Fruit fly (Drosophila melanogaster) whole organism, embryonic: ENCODE data around the gene Sam-S.

ENCODE experiments used
- CG10209 ChIP-seq: fragments of 200-800 bp; sonication (Bioruptor generic); optimal IDR thresholded peaks from 3 replicates; lab custom pipeline; 2017; ENCODE audit warnings: missing biosample characterization, mild to moderate bottlenecking, missing genetic modification characterization, missing genetic modification reagents
- CG10321 ChIP-seq: fragments of 200-800 bp; sonication (Bioruptor generic); IDR thresholded peaks from 2 replicates; pipeline ENCODE4 v1.3.6; 2022; ENCODE audit warnings: missing biosample characterization, missing genetic modification characterization
- CG14860 ChIP-seq: fragments of 200-800 bp; sonication (Bioruptor generic); IDR thresholded peaks from 3 replicates; pipeline ENCODE4 v1.3.6; 2022; ENCODE audit warnings: missing biosample characterization, missing genetic modification characterization; ENCODE audit not compliant: partially characterized antibody
- CG15514 ChIP-seq: fragments of 200-800 bp; sonication (Bioruptor generic); optimal IDR thresholded peaks from 3 replicates; lab custom pipeline; 2017; ENCODE audit warnings: missing biosample characterization, missing genetic modification characterization, mild to moderate bottlenecking, moderate library complexity, missing genetic modification reagents
- CG16813 ChIP-seq: fragments of 200-800 bp; sonication (Bioruptor generic); IDR thresholded peaks from 3 replicates; pipeline ENCODE4 v1.3.6; 2022; ENCODE audit warnings: missing biosample characterization, missing genetic modification characterization; ENCODE audit not compliant: partially characterized antibody
- CG17385 ChIP-seq: fragments of 200-800 bp; sonication (Bioruptor generic); optimal IDR thresholded peaks from 3 replicates; lab custom pipeline; 2018; ENCODE audit warnings: missing biosample characterization, mild to moderate bottlenecking, missing genetic modification characterization
- CG18262 ChIP-seq: fragments of 200-800 bp; optimal IDR thresholded peaks from 3 replicates; lab custom pipeline; 2019; ENCODE audit warnings: missing biosample characterization, mild to moderate bottlenecking, missing genetic modification characterization, moderate library complexity
- CG18476 ChIP-seq: fragments of 200-800 bp; sonication (Bioruptor generic); optimal IDR thresholded peaks from 2 replicates; lab custom pipeline; 2016; ENCODE audit warnings: missing biosample characterization, mild to moderate bottlenecking, missing genetic modification characterization
- CG2712 ChIP-seq: fragments of 200-800 bp; optimal IDR thresholded peaks from 3 replicates; lab custom pipeline; 2019; ENCODE audit warnings: missing biosample characterization, mild to moderate bottlenecking, missing genetic modification characterization, moderate library complexity
- CG32767 ChIP-seq: fragments of 200-800 bp; sonication (Bioruptor generic); IDR thresholded peaks from 2 replicates; pipeline ENCODE4 v1.3.6; 2022; ENCODE audit warnings: missing biosample characterization, missing genetic modification characterization
- CG34224 ChIP-seq: fragments of 200-800 bp; sonication (Bioruptor generic); IDR thresholded peaks from 3 replicates; pipeline ENCODE4 v1.3.6; 2022; ENCODE audit warnings: missing biosample characterization, missing genetic modification characterization; ENCODE audit not compliant: partially characterized antibody
- CG4360 ChIP-seq: fragments of 200-800 bp; sonication (Bioruptor generic); IDR thresholded peaks from 2 replicates; pipeline ENCODE4 v1.3.6; 2022; ENCODE audit warnings: missing biosample characterization, missing genetic modification characterization
- CG6765 ChIP-seq: fragments of 200-800 bp; sonication (Bioruptor generic); optimal IDR thresholded peaks from 3 replicates; lab custom pipeline; 2017; ENCODE audit warnings: missing biosample characterization, mild to moderate bottlenecking, missing genetic modification characterization
- CG8281 ChIP-seq: fragments of 200-800 bp; sonication (Bioruptor generic); optimal IDR thresholded peaks from 2 replicates; lab custom pipeline; 2018; ENCODE audit warnings: missing biosample characterization, mild to moderate bottlenecking, missing genetic modification characterization, moderate library complexity
- CG9797 ChIP-seq: fragments of 200-800 bp; sonication (Bioruptor generic); optimal IDR thresholded peaks from 3 replicates; lab custom pipeline; 2018; ENCODE audit warnings: missing biosample characterization, mild to moderate bottlenecking, missing genetic modification characterization
- CG9932 ChIP-seq: fragments of 200-800 bp; sonication (Bioruptor generic); IDR thresholded peaks from 2 replicates; pipeline ENCODE4 v1.3.6; 2022; ENCODE audit warnings: missing biosample characterization, missing genetic modification characterization
- Dll ChIP-seq: fragments of 200-800 bp; sonication (Bioruptor generic); IDR thresholded peaks from 4 replicates; pipeline ENCODE4 v1.3.6; 2022; ENCODE audit warnings: missing biosample characterization, missing genetic modification characterization; ENCODE audit not compliant: partially characterized antibody
- Doc2 ChIP-seq: fragments of 200-800 bp; sonication (Bioruptor generic); IDR thresholded peaks from 2 replicates; pipeline ENCODE4 v1.3.6; 2022; ENCODE audit warnings: missing biosample characterization, missing genetic modification characterization
- Drgx ChIP-seq: fragments of 200-800 bp; sonication (Bioruptor generic); IDR thresholded peaks from 2 replicates; pipeline ENCODE4 v1.3.6; 2022; ENCODE audit warnings: missing biosample characterization, missing genetic modification characterization
- Hand ChIP-seq: fragments of 200-800 bp; sonication (Bioruptor generic); optimal IDR thresholded peaks from 2 replicates; lab custom pipeline; 2017; ENCODE audit warnings: mild to moderate bottlenecking, missing biosample characterization, missing genetic modification reagents, missing genetic modification characterization
- Meics ChIP-seq: fragments of 200-800 bp; sonication (Bioruptor generic); optimal IDR thresholded peaks from 2 replicates; lab custom pipeline; 2017; ENCODE audit warnings: missing biosample characterization, mild to moderate bottlenecking, missing genetic modification characterization
- NK7.1 ChIP-seq: fragments of 200-800 bp; sonication (Bioruptor generic); optimal IDR thresholded peaks from 3 replicates; lab custom pipeline; 2016; ENCODE audit warnings: missing biosample characterization, missing genetic modification characterization
- Opbp ChIP-seq: fragments of 200-800 bp; sonication (Bioruptor generic); IDR thresholded peaks from 3 replicates; pipeline ENCODE4 v1.3.6; 2022; ENCODE audit warnings: missing biosample characterization, missing genetic modification characterization; ENCODE audit not compliant: partially characterized antibody
- Poxn ChIP-seq: fragments of 200-800 bp; sonication (Bioruptor generic); IDR thresholded peaks from 2 replicates; pipeline ENCODE4 v1.3.6; 2022; ENCODE audit warnings: missing biosample characterization, missing genetic modification characterization
- Tbp ChIP-seq: fragments of >200 bp; optimal IDR thresholded peaks from 2 replicates; lab custom pipeline; 2018; ENCODE audit warnings: missing biosample characterization, missing genetic modification characterization
- al ChIP-seq: fragments of 200-800 bp; sonication (Bioruptor generic); IDR thresholded peaks from 2 replicates; pipeline ENCODE4 v1.3.6; 2022; ENCODE audit warnings: missing biosample characterization, missing genetic modification characterization
- amos ChIP-seq: fragments of 200-800 bp; sonication (Bioruptor generic); IDR thresholded peaks from 2 replicates; pipeline ENCODE4 v1.3.6; 2022; ENCODE audit warnings: missing biosample characterization, missing genetic modification characterization; ENCODE audit not compliant: partially characterized antibody
- ash1 ChIP-seq: fragments of 200-800 bp; sonication (Bioruptor generic); optimal IDR thresholded peaks from 2 replicates; lab custom pipeline; 2018; ENCODE audit warnings: missing biosample characterization, mild to moderate bottlenecking, missing genetic modification characterization
- ci ChIP-seq: fragments of 200-800 bp; sonication (Bioruptor generic); IDR thresholded peaks from 3 replicates; pipeline ENCODE4 v1.3.6; 2022; ENCODE audit warnings: missing biosample characterization, missing genetic modification characterization
- crol ChIP-seq: fragments of 200-800 bp; sonication (Bioruptor generic); IDR thresholded peaks from 2 replicates; pipeline ENCODE4 v1.3.6; 2022; ENCODE audit warnings: missing biosample characterization, missing genetic modification characterization
- cwo ChIP-seq: fragments of 200-800 bp; sonication (Bioruptor generic); optimal IDR thresholded peaks from 3 replicates; lab custom pipeline; 2017; ENCODE audit warnings: missing biosample characterization, missing genetic modification characterization, mild to moderate bottlenecking, moderate library complexity, missing genetic modification reagents
- danr ChIP-seq: fragments of 200-800 bp; sonication (Bioruptor generic); IDR thresholded peaks from 2 replicates; pipeline ENCODE4 v1.3.6; 2022; ENCODE audit warnings: missing biosample characterization, missing genetic modification characterization
- dysf ChIP-seq: fragments of 200-800 bp; sonication (Bioruptor generic); IDR thresholded peaks from 3 replicates; pipeline ENCODE4 v1.3.6; 2022; ENCODE audit warnings: missing biosample characterization, missing genetic modification characterization
- ewg ChIP-seq: fragments of 200-800 bp; sonication (Bioruptor generic); optimal IDR thresholded peaks from 3 replicates; lab custom pipeline; 2017; ENCODE audit warnings: mild to moderate bottlenecking, missing biosample characterization, missing genetic modification reagents, missing genetic modification characterization
- exex ChIP-seq: fragments of 200-800 bp; sonication (Bioruptor generic); optimal IDR thresholded peaks from 4 replicates; lab custom pipeline; 2018; ENCODE audit warnings: missing biosample characterization, mild to moderate bottlenecking, missing genetic modification characterization, moderate library complexity
- grn ChIP-seq: fragments of 200-800 bp; sonication (Bioruptor generic); optimal IDR thresholded peaks from 3 replicates; lab custom pipeline; 2017; ENCODE audit warnings: missing biosample characterization, missing genetic modification characterization
- knrl ChIP-seq: fragments of 200-800 bp; sonication (Bioruptor generic); IDR thresholded peaks from 3 replicates; pipeline ENCODE4 v1.3.6; 2022; ENCODE audit warnings: missing biosample characterization, missing genetic modification characterization; ENCODE audit not compliant: partially characterized antibody
- lab ChIP-seq: fragments of 200-800 bp; sonication (Bioruptor generic); optimal IDR thresholded peaks from 3 replicates; lab custom pipeline; 2017; ENCODE audit warnings: missing biosample characterization, missing genetic modification characterization, mild to moderate bottlenecking, moderate library complexity, missing genetic modification reagents
- mirr ChIP-seq: fragments of 200-800 bp; sonication (Bioruptor generic); optimal IDR thresholded peaks from 3 replicates; lab custom pipeline; 2018; ENCODE audit warnings: missing biosample characterization, mild to moderate bottlenecking, missing genetic modification characterization
- mld ChIP-seq: fragments of 200-800 bp; sonication (Bioruptor generic); IDR thresholded peaks from 3 replicates; pipeline ENCODE4 v1.3.6; 2022; ENCODE audit warnings: missing biosample characterization, missing genetic modification characterization; ENCODE audit not compliant: partially characterized antibody
- pb ChIP-seq: fragments of 200-800 bp; sonication (Bioruptor generic); optimal IDR thresholded peaks from 3 replicates; lab custom pipeline; 2016; ENCODE audit warnings: missing biosample characterization, missing genetic modification characterization
- pros ChIP-seq: fragments of 200-800 bp; sonication (Bioruptor generic); optimal IDR thresholded peaks from 3 replicates; lab custom pipeline; 2019; ENCODE audit warnings: missing biosample characterization, mild to moderate bottlenecking, missing genetic modification characterization, moderate library complexity
- sqz ChIP-seq: fragments of 200-800 bp; sonication (Bioruptor generic); optimal IDR thresholded peaks from 3 replicates; lab custom pipeline; 2018; ENCODE audit warnings: missing biosample characterization, mild to moderate bottlenecking, missing genetic modification characterization
- stwl ChIP-seq: fragments of 200-800 bp; sonication (Bioruptor generic); optimal IDR thresholded peaks from 3 replicates; lab custom pipeline; 2018; ENCODE audit warnings: missing biosample characterization, mild to moderate bottlenecking, missing genetic modification characterization, moderate library complexity
- sug ChIP-seq: fragments of 200-800 bp; optimal IDR thresholded peaks from 2 replicates; lab custom pipeline; 2019; ENCODE audit warnings: missing biosample characterization, mild to moderate bottlenecking, missing genetic modification characterization, moderate library complexity

The Sam-S gene

dm6 chr2L:69560-69959 lies 37.1 kb upstream of the Sam-S start (continued):
- TF ChIP-seq CG9932 (GFP tag; lab: Robert Waterston, UW) (no peak), CG8281 (tag; lab: Kevin White, UChicago) (no peak)

DNA sequence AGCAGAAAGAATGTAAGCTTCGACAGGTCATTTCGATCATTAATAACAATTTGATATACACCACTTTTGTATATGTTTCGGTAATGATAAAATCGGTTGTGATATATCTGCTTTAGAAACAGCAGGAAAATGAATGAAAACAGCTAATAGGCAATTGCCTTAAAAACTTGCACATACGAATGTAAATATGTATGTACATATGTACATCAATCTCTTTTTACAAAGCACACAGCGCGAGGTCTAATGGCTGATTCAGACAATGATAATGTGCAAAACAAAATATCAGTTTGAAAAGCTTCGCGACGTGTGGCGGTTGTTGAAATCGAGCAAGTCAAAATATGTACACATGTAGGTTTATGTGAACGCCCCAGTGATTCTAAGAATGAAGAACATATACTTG lies 35.2 kb upstream of the Sam-S start, which contains the start of gene galectin:
Gene galectin, plus strand, starts transcription at position 301 of the 400 bp plus-strand sequence.
- TF ChIP-seq exex (tag; lab: Kevin White, UChicago): peak; percentile 36
- no peak for TF ChIP-seq CG4360 (GFP tag; lab: Robert Waterston, UW)
- peak; percentile 27 for TF ChIP-seq lab (GFP tag; lab: Kevin White, UChicago)
- no peak for TF ChIP-seq CG17385 (GFP tag; lab: Kevin White, UChicago)
- TF ChIP-seq CG18476: no peak
- TF ChIP-seq crol (GFP tag; lab: Robert Waterston, UW): no peak
- no peak for TF ChIP-seq CG10209
- TF ChIP-seq CG34224 (GFP tag; lab: Robert Waterston, UW): no peak
- TF ChIP-seq dysf (GFP tag; lab: Robert Waterston, UW): no peak
- TF ChIP-seq CG14860: no peak
- TF ChIP-seq CG9797 (GFP tag; lab: Kevin White, UChicago): no peak
- no peak for TF ChIP-seq mld (GFP tag; lab: Robert Waterston, UW)
- no peak for TF ChIP-seq Doc2 (GFP tag; lab: Robert Waterston, UW)
- no peak for TF ChIP-seq al (GFP tag; lab: Robert Waterston, UW)
- peak; percentile 33 for TF ChIP-seq mirr (GFP tag; lab: Kevin White, UChicago)
- TF ChIP-seq pb (GFP tag; lab: Kevin White, UChicago): no peak
- TF ChIP-seq Drgx: no peak
- TF ChIP-seq Meics (GFP tag; lab: Kevin White, UChicago): no peak
- TF ChIP-seq sug (tag; lab: Kevin White, UChicago): peak; percentile 21
- TF ChIP-seq stwl (tag; lab: Kevin White, UChicago): no peak
- TF ChIP-seq CG16813 (GFP tag; lab: Robert Waterston, UW): no peak
- no peak for TF ChIP-seq grn (GFP tag; lab: Kevin White, UChicago)

- TF ChIP-seq ewg (GFP tag; lab: Kevin White, UChicago) (peak; percentile 35), sqz (peak; percentile 23), Poxn (GFP tag; lab: Robert Waterston, UW) (no peak), ash1 (GFP tag; lab: Kevin White, UChicago) (no peak), CG2712 (tag; lab: Kevin White, UChicago) (no peak), CG18262 (tag; lab: Kevin White, UChicago) (no peak), Opbp (GFP tag; lab: Robert Waterston, UW) (0 out of 3 replicates have a peak, but pooled peaks have one; percentile 33), danr (GFP tag; lab: Robert Waterston, UW) (no peak), CG32767 (GFP tag; lab: Robert Waterston, UW) (peak; percentile 40; the same call in 1 of the 2 replicates), Tbp (GFP tag; lab: Kevin White, UChicago) (no peak), cwo (GFP tag; lab: Kevin White, UChicago) (no peak), knrl (GFP tag; lab: Robert Waterston, UW) (peak; percentile 12; the same call in 1 of the 3 replicates), CG10321 (GFP tag; lab: Robert Waterston, UW) (no peak), CG15514 (GFP tag; lab: Kevin White, UChicago) (peak; percentile 27), Dll (GFP tag; lab: Robert Waterston, UW) (peak; percentile 41; the same call in 1 of the 4 replicates), amos (GFP tag; lab: Robert Waterston, UW) (peak; percentile 35; the same call in 1 of the 2 replicates), CG6765 (GFP tag; lab: Kevin White, UChicago) (peak; percentile 14), Hand (GFP tag; lab: Kevin White, UChicago) (peak; percentile 5), pros (peak; percentile 56), NK7.1 (GFP tag; lab: Kevin White, UChicago) (no peak), ci (GFP tag; lab: Robert Waterston, UW) (peak; percentile 24; the same call in 1 of the 3 replicates)
Observed at dm6 chr2L:71869-72751, 34.6 kb upstream of the Sam-S start.
